Fruit fly (Drosophila melanogaster): ENCODE measurements around the gene Icmt.
A peak's percentile ranks its signal among the peaks of the same experiment; 100 is the strongest.

The Icmt gene

dm6 chr3L:13021727-13022126, 3.7 kb downstream of the Icmt start:
- TF ChIP-seq CG4617 (GFP tag; optimal IDR thresholded peaks at IDR 0.05; ENCODE audit: borderline replicate concordance) (no peak), sr (GFP tag; IDR thresholded peaks at IDR 0.05) (no peak), toy (GFP tag; IDR thresholded peaks at IDR 0.05) (no peak), Hr78 (GFP tag; optimal IDR thresholded peaks at IDR 0.05) (no peak), CG13424 (tag; optimal IDR thresholded peaks at IDR 0.05) (peak; percentile 11), CG1024 (GFP tag; IDR thresholded peaks at IDR 0.05) (no peak), CG11504 (tag; optimal IDR thresholded peaks at IDR 0.05) (peak; percentile 43), CG34376 (GFP tag; optimal IDR thresholded peaks at IDR 0.05) (peak; percentile 42), CG8290 (GFP tag; optimal IDR thresholded peaks at IDR 0.05) (no peak), CG8290 (tag; optimal IDR thresholded peaks at IDR 0.05) (no peak), CoRest (tag; optimal IDR thresholded peaks at IDR 0.05) (peak; percentile 11), esg (GFP tag; conservative IDR thresholded peaks at IDR 0.05) (no peak), Atf-2 (GFP tag; optimal IDR thresholded peaks at IDR 0.05) (peak; percentile 27), crp (GFP tag; optimal IDR thresholded peaks at IDR 0.05) (peak in 1 of 2 experiments; percentile 19), CG11723 (GFP tag; optimal IDR thresholded peaks at IDR 0.05) (no peak), z (GFP tag; IDR thresholded peaks at IDR 0.05) (no peak), CG8359 (GFP tag; optimal IDR thresholded peaks at IDR 0.05; ENCODE audit: borderline replicate concordance) (no peak), zfh2 (GFP tag; optimal IDR thresholded peaks at IDR 0.05) (peak; percentile 22), bab2 (GFP tag; optimal IDR thresholded peaks at IDR 0.05) (no peak), CG18262 (tag; optimal IDR thresholded peaks at IDR 0.05) (peak; percentile 7), CG7556 (GFP tag; optimal IDR thresholded peaks at IDR 0.05) (peak; percentile 3), sc (optimal IDR thresholded peaks at IDR 0.05) (no peak), sc (GFP tag; optimal IDR thresholded peaks at IDR 0.05) (no peak), rib (GFP tag; IDR thresholded peaks at IDR 0.05) (no peak), knrl (GFP tag; IDR thresholded peaks at IDR 0.05; ENCODE audit: partially characterized antibody) (no peak), CG9215 (GFP tag; IDR thresholded peaks at IDR 0.05) (no peak), CG4820 (GFP tag; optimal IDR thresholded peaks at IDR 0.05) (no peak), CG11695 (GFP tag; IDR thresholded peaks at IDR 0.05) (peak; percentile 61; the same call in 1 of the 3 replicates), CG31388 (GFP tag; optimal IDR thresholded peaks at IDR 0.05) (no peak), gem (tag; optimal IDR thresholded peaks at IDR 0.05) (peak; percentile 34), hb (GFP tag; IDR thresholded peaks at IDR 0.05; ENCODE audit: partially characterized antibody) (no peak), Rfx (GFP tag; IDR thresholded peaks at IDR 0.05) (peak; percentile 40; the same call in 1 of the 2 replicates), CG9876 (GFP tag; optimal IDR thresholded peaks at IDR 0.05) (no peak), Dip2 (GFP tag; IDR thresholded peaks at IDR 0.05) (no peak), vfl (GFP tag; optimal IDR thresholded peaks at IDR 0.05) (no peak), Fer1 (GFP tag; optimal IDR thresholded peaks at IDR 0.05) (peak; percentile 29), bsh (GFP tag; optimal IDR thresholded peaks at IDR 0.05) (no peak), dysf (GFP tag; IDR thresholded peaks at IDR 0.05) (0 out of 3 replicates have a peak, but pooled peaks have one; percentile 31), Mes4 (GFP tag; optimal IDR thresholded peaks at IDR 0.05) (no peak), jigr1 (GFP tag; IDR thresholded peaks at IDR 0.05) (no peak), CG15269 (tag; optimal IDR thresholded peaks at IDR 0.05) (peak; percentile 53), Rx (GFP tag; IDR thresholded peaks at IDR 0.05) (no peak), Sox102F (GFP tag; optimal IDR thresholded peaks at IDR 0.05) (peak; percentile 41), CG17912 (GFP tag; optimal IDR thresholded peaks at IDR 0.05) (no peak), insv (GFP tag; optimal IDR thresholded peaks at IDR 0.05) (no peak), Abd-B (GFP tag; optimal IDR thresholded peaks at IDR 0.05) (no peak), CG10979 (tag; optimal IDR thresholded peaks at IDR 0.05) (peak; percentile 51), Sox100B (GFP tag; optimal IDR thresholded peaks at IDR 0.05) (peak; percentile 5), cato (GFP tag; optimal IDR thresholded peaks at IDR 0.05; ENCODE audit: borderline replicate concordance) (no peak), Hr51 (GFP tag; optimal IDR thresholded peaks at IDR 0.05) (peak in 1 of 2 experiments; percentile 46), mld (GFP tag; IDR thresholded peaks at IDR 0.05; ENCODE audit: partially characterized antibody) (no peak)

Measured in whole organism, embryonic.